Fruit fly (Drosophila melanogaster): ENCODE results near the gene CG10340.

CG10340 gene

dm6 chr3R:16600735-16601134 lies 13.5 kb downstream of the CG10340 start:
- TF ChIP-seq Pif1A (GFP tag; optimal IDR thresholded peaks at IDR 0.05) (no peak), Pif1B (GFP tag; optimal IDR thresholded peaks at IDR 0.05) (no peak), CG4496 (GFP tag; IDR thresholded peaks at IDR 0.05) (no peak), Snoo (tag; optimal IDR thresholded peaks at IDR 0.05) (no peak), CG10348 (GFP tag; IDR thresholded peaks at IDR 0.05) (no peak), CG34367 (tag; optimal IDR thresholded peaks at IDR 0.05) (no peak), CG12605 (GFP tag; IDR thresholded peaks at IDR 0.05) (no peak), CG32121 (GFP tag; IDR thresholded peaks at IDR 0.05) (no peak), gl (tag; optimal IDR thresholded peaks at IDR 0.05) (no peak), Ets98B (GFP tag; IDR thresholded peaks at IDR 0.05) (no peak), CG17806 (tag; optimal IDR thresholded peaks at IDR 0.05) (no peak), CG9948 (tag; optimal IDR thresholded peaks at IDR 0.05) (no peak), CG8301 (tag; optimal IDR thresholded peaks at IDR 0.05) (no peak), CG8159 (tag; optimal IDR thresholded peaks at IDR 0.05) (no peak), EcR (GFP tag; optimal IDR thresholded peaks at IDR 0.05) (no peak), CG13204 (GFP tag; optimal IDR thresholded peaks at IDR 0.05) (no peak)

- TF ChIP-seq EcR (GFP tag; optimal IDR thresholded peaks at IDR 0.05) (peak; percentile 94), CG12605 (GFP tag; IDR thresholded peaks at IDR 0.05) (no peak)
Observed at dm6 chr3R:16599647-16600046, 14.5 kb downstream of the CG10340 start.

DNA sequence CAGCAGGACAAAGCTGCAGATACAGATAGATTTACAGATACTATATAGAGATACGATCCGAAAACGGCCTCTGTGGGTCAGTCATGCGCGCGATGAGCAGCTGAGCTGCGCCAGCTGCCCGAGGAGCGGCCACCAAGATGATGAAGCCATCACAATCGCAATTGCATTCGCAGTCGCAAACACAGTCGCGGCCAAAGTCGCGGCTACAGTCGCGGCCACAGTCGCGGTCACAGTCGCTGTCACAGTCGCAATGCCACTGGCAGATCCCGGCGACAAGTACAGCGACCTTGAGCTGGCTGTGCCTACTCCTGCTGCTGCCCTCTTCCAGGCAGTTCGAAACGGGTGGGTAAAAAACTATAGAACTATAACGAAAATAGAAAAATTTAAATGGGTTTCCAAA lies 19.2 kb downstream of the CG10340 start:
- TF ChIP-seq Snoo (tag; optimal IDR thresholded peaks at IDR 0.05) (no peak), CG32121 (GFP tag; IDR thresholded peaks at IDR 0.05) (no peak), CG13204 (GFP tag; optimal IDR thresholded peaks at IDR 0.05) (peak; percentile 2), Ets98B (GFP tag; IDR thresholded peaks at IDR 0.05) (no peak), CG14655 (GFP tag; optimal IDR thresholded peaks at IDR 0.05) (no peak)

DNA sequence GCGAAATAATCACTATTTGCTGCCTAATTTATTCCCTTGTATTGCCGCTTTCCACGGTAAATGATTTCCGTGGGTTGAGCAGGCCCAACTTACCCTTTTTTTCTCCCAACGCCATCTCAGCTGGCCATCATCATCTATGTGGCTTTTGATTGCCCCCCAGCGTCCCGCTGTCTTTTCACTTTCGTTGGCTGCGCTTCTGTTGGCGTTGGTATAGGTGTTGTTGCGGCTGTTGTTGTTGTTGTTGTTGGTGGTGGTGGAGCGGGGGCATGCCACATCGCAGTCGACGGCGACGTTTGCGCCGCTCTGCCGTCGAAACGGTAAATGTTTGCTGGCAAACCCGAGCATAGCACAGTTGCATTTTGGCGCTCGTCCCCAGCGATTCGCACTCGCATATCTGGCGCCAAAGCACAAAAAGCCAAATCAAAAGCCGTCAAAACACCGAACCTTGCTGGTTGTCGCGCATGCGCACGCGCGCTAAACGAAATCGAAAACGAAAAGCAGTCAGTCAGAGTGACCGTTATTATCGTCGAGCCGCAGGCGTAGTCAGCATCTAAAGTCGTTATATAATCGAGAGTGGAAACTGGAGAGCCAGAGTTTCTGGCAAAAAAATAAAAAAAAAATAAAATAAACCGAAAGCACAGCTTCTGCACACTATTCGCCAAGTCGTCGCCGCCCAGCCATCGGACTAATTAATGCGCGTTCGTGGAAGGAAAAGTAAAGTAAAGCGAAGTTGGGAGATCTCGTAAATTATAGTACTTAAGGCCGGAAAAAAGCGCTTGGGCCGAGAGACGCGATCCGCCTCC lies 19.9 kb downstream of the CG10340 start, which contains the start of gene CG14892:
TSS of gene CG14892 (plus strand) at position 359 of the 803 bp plus-strand sequence.
- TF ChIP-seq CG10348 (GFP tag; IDR thresholded peaks at IDR 0.05), result no peak
- TF ChIP-seq fd96Ca (GFP tag; IDR thresholded peaks at IDR 0.05), result no peak
- TF ChIP-seq CG34367 (tag; optimal IDR thresholded peaks at IDR 0.05), result no peak
- no peak for TF ChIP-seq CG8159 (tag; optimal IDR thresholded peaks at IDR 0.05)
- TF ChIP-seq CG4496 (GFP tag; IDR thresholded peaks at IDR 0.05), result peak; percentile 18; the same call in 1 of the 3 replicates
- TF ChIP-seq rn (GFP tag; IDR thresholded peaks at IDR 0.05), result no peak

dm6 chr3R:16591407-16591806 lies 22.8 kb downstream of the CG10340 start:
- TF ChIP-seq CG4496 (GFP tag; IDR thresholded peaks at IDR 0.05) (0 out of 3 replicates have a peak, but pooled peaks have one; percentile 18), CG14655 (GFP tag; optimal IDR thresholded peaks at IDR 0.05) (no peak)

DNA sequence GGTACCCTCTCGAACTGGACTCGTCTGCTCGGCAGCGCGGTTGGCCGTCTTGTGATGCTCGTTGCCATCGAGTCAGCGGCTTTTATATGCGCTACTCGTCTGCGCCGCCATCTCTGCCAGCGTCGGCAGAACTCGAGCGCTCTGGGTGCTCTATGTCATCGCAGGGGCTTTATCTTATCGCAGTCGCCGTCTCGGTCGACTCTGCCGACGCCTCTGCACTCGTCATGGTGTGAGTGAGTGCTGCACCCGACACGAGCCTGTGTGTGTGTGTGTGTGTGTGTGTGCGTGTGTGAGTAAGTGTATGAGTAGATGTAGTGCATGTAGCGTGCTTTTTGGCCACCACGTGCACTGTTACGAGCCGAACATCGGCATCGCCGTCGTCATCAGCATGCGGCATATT lies 30.6 kb downstream of the CG10340 start, which contains the start of gene Scp2:
TSS of gene Scp2 (minus strand) at position 59 of the 400 bp plus-strand sequence.
- TF ChIP-seq fd96Ca (GFP tag; IDR thresholded peaks at IDR 0.05) (no peak), CG17806 (tag; optimal IDR thresholded peaks at IDR 0.05) (no peak)

DNA sequence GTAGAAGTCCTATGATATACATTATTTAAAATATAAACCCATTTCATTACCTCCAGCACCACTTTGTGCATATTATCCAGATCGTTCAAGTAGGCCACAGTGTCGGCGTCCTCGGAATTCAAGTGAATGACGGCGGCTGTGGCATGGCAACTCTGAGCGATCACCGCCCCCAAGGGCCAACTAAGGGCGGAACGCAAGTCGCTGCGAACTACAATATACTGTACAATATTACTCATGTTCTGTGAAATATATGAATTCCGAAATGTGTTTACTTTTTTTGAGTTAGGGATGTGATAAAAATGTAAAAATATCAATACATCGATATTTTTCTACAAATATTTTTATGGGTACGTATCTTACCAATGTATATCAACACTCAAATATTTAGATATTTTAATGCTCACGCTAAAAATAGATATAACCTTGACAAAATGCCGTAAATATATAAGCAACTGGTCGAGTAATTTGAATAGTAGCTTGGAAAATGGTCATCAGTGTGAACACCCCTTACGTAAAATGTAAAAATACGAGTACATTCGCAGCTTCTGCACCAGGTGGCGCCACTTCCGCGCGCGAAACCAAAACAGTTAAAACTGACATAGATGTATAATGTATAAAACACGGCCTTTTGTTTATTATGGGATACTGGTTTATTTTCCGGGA lies 40.6 kb downstream of the CG10340 start, which contains the start of gene CG14903:
TSS of gene CG14903 (minus strand) at position 270 of the 663 bp plus-strand sequence.
- TF ChIP-seq D1 (tag; optimal IDR thresholded peaks at IDR 0.05), result no peak
- TF ChIP-seq CG14655 (GFP tag; optimal IDR thresholded peaks at IDR 0.05), result no peak
- TF ChIP-seq rn (GFP tag; IDR thresholded peaks at IDR 0.05), result no peak
- no peak for TF ChIP-seq CG9948 (tag; optimal IDR thresholded peaks at IDR 0.05)
- TF ChIP-seq CG8301 (tag; optimal IDR thresholded peaks at IDR 0.05), result no peak
- TF ChIP-seq CG34367 (tag; optimal IDR thresholded peaks at IDR 0.05), result no peak
- no peak for TF ChIP-seq CG12605 (GFP tag; IDR thresholded peaks at IDR 0.05)
- no peak for TF ChIP-seq CG13204 (GFP tag; optimal IDR thresholded peaks at IDR 0.05)
- TF ChIP-seq Snoo (tag; optimal IDR thresholded peaks at IDR 0.05), result no peak
- no peak for TF ChIP-seq EcR (GFP tag; optimal IDR thresholded peaks at IDR 0.05)

DNA sequence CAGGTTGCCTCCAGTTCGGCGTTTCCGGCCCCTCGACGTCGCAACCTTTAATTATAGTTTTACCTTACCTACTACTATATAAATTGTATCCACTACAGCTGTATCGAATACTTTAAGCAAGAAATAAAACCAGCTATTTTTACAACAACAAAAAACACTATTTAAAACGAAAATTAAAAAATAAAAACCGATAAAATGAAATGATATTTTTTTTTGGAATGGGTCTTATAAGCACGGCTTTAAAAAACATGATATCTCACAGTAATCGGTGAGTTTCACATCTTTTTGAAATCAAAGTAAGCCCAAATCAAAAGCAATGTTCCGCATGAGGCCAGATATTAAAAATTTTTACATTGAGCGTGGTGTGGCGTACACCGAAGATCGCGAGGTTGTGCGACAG lies 43.0 kb downstream of the CG10340 start, which contains the start of gene CG14891:
TSS of gene CG14891 (plus strand) at position 301 of the 400 bp plus-strand sequence.
- no peak for TF ChIP-seq Ets98B (GFP tag; IDR thresholded peaks at IDR 0.05)
- no peak for TF ChIP-seq rn (GFP tag; IDR thresholded peaks at IDR 0.05)
- no peak for TF ChIP-seq Pif1A (GFP tag; optimal IDR thresholded peaks at IDR 0.05)
- no peak for TF ChIP-seq CG8301 (tag; optimal IDR thresholded peaks at IDR 0.05)
